Worm (Caenorhabditis elegans): ENCODE results near the gene clec-3.

DNA sequence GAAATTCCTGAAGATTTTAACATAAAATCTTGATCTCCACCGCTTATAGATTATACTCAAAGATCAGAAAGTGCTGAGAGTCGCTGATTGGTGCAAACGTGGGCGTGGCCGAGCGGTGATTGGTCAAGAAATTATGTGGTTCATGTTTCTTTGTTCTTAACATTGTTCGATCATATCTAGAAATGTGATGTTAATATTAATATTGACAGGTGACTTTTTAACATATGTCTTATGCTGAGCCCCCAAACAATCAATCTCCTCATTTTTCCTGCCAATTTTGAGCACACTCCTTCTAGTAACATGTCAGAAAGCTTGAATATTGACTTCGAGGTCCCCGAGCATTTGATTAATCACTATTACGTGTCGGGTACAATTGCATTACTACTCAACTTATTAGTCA is 24.3 kb upstream of the clec-3 start, which contains the start of gene sri-29:
- TF ChIP-seq snpc-4 (tag; optimal IDR thresholded peaks at IDR 0.05) (no peak), blmp-1 (tag; optimal IDR thresholded peaks at IDR 0.05) (no peak), pha-4 (tag; optimal IDR thresholded peaks at IDR 0.05) (no peak), sptf-1 (tag; optimal IDR thresholded peaks at IDR 0.05) (no peak), nhr-76 (tag; optimal IDR thresholded peaks at IDR 0.05) (no peak), unc-39 (tag; optimal IDR thresholded peaks at IDR 0.05) (no peak), M03D4.4 (tag; optimal IDR thresholded peaks at IDR 0.05) (no peak), cnd-1 (tag; optimal IDR thresholded peaks at IDR 0.05) (no peak), lin-13 (tag; optimal IDR thresholded peaks at IDR 0.05) (no peak), ces-1 (GFP tag; optimal IDR thresholded peaks at IDR 0.05) (no peak), unc-62 (GFP tag; optimal IDR thresholded peaks at IDR 0.05) (no peak)

Measured in whole organism, mixed stage, embryonic.